Fruit fly (Drosophila melanogaster): ENCODE data around the gene Had1.

Gene Had1

DNA sequence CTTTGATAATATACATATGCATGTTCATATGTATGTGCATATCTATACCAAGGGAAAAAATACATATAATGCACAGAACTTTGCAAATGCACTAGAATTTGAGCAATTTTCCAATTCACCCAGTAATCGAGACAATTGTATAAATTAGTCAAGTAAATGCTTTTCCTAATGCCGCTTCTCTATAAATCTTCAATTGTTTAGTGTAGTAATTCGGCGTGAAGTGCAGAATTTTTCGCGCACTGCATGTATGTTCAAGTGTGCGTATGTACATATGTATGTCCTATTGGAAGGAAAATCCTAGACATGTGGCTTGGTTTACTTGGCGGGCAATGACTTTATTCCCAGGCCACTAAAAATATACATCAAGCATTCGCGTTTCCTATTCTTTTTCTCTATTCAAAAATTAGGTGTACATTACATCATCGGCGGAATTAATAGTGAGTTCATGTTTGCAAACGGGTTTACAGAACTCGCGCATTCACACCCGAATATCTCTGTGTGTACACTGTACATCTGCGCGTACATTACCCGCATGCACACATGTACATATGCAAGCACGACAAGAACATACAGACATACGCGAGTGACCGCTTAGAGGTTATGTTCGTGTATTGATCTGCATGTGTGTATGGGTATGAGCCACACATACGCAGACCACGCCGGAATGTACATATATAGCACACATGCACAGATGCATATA lies 10.5 kb upstream of the Had1 start:
- TF ChIP-seq noc (tag; optimal IDR thresholded peaks at IDR 0.05): peak; percentile 8

DNA sequence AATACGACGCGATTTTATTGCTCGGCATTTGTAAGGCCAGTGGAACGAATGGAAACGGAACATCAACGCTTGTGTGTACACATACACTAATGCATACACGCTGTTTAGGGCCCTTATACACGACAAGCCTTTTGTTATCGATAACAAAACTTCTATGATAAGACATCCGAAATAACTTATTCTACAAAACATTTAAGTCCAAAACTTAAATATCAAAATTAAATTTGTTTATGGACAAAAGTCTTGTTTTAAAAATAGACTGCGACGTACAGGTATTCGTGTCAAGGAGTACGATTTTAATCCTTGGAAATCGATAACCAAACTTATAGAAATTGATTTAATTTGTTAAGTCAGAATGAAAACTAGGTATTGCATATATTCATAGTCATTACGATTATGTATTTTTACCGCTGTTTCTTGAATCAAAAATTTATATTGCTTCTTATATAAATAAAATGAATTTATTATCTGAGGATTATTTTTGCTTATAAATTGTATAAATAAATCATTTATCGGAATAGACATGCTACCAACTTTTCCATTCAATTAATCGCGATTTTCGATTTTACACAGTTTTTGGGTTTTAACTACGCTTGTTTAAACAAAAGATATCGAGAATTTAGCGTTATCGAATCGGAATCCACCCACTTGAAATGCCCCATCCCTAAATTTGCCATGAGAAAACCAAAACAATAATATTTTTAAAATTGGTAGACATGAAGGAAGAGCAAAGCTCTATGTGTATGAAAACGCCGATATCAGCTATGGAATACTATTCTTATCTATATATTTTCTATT lies 4.8 kb upstream of the Had1 start, which contains the start of the genes CG9915 and SWIP:
Gene CG9915 (minus strand): TSS at position 61 of the 798 bp plus-strand sequence.
Gene SWIP (plus strand): TSS at position 632 of the 798 bp plus-strand sequence.
- no peak for TF ChIP-seq noc (tag; optimal IDR thresholded peaks at IDR 0.05)

DNA sequence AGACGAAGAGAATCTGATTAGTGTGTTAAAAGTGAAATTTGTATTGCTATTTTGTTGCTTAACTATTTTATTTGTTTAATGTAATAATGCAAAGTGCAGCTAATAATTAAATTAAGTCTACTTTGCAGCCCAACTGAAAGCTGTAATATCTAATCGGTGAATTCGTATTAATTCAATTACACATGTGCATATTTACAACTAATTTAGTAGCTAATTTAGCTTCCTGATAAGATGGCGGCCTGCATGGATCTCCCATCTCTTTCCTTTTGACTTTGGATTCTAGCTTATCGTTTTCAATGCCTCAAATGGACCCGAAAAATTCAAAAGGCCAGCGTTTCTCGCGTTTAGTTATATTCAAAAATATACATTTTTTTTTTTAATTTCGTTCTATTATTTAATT lies 1.3 kb upstream of the Had1 start:
- no peak for TF ChIP-seq noc (tag; optimal IDR thresholded peaks at IDR 0.05)

DNA sequence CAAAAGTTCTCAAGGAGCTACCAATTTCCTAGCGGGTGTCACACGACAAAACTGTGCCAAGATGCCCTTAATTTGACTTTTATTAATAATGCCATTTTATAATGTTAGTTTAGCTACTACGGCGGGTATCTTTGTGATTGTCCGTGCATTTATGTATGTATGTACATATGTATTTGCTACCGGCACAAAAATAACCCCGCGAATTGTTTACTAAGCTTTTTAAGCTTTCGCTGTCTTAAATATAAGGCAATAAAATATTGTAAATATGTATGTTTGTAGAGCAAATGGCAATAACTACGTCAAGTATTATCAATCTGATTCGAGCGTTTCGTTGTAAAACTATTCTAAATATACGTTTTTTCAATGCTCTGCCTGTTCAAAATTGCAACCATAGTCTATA lies 486 bp upstream of the Had1 start:
- TF ChIP-seq noc (tag; optimal IDR thresholded peaks at IDR 0.05): no peak

DNA sequence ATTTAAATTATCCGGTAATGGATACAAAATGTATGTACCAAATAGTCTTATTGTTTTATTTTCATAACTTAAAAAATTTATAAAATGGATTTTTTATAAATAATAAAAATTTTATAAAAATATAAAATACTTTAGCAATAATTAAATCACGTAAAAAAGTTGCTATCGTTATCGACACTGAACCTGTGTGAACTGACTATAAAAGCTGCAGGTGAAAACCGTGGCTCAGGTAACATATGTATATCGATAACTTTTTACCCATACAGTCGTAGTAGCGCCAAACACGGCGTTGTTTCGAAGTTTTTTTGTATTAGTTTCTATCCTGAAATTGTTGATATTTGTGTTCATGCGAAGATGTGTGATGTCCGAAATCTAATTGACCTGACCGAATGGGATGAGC lies 4.8 kb downstream of the Had1 start, which contains the start of gene CG3679:
Gene CG3679 (plus strand): TSS at position 235 of the 400 bp plus-strand sequence.
- no peak for TF ChIP-seq noc (tag; optimal IDR thresholded peaks at IDR 0.05)

DNA sequence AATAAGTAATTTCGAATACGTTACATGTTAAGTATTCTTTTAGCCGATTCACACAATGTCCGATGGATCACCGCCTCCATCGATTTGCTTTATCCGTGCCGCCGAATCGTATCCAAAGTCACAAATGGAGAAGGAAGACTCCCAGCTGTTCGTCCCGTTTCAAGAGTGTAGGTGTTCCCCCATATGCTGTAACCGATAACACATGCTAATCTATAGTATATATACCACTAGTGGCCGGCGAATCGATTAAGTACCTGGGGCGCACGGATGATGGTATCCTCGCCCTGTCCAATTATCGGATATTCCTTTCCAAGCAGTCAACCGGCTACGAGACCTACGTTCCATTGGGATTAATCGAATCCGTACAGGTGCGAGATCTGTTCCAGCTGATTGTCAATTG lies 10.8 kb downstream of the Had1 start, which contains the start of gene ERp44:
Gene ERp44 (minus strand): TSS at position 101 of the 400 bp plus-strand sequence.
- TF ChIP-seq noc (tag; optimal IDR thresholded peaks at IDR 0.05): no peak

DNA sequence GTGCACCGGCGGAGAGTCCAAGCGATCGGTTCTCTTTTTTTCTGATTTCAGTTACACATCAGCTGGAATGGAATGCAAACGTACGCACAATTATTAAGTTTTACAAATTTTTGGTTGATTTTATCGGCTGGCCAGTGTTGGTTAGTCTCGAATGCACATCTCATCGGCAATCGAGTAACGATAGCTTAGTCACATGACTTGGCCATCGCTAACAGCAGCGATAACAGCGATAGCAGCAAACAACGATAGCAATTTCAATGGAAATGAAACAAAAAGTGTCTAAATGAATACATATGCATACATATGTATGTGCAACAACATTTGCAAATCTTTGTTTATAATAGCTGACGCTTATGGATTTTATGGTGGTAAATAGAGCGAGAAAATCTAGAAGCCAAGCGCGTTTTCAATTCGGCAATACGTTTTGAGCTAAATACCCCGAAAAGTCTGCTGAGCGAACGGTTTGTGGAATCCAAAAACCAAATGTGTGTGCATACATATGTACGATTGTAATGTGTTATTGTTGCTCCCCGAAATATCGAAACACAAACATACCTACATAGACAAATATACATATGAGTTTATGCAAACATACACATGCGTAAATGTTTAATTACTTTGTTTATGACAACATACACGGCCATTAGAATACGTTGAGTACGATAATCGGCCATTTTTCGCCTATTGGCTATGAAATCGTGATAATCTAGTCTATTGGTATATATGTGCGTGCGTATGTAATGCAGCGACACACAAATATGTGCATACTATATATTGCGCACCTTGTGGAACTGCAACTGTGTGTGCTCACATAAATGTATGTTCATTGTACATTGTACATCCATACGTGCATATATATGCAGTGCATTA lies 11.8 kb downstream of the Had1 start, which contains the start of gene CG3632:
Gene CG3632 (plus strand): TSS at position 249 of the 870 bp plus-strand sequence.
- TF ChIP-seq noc (tag; optimal IDR thresholded peaks at IDR 0.05): no peak

DNA sequence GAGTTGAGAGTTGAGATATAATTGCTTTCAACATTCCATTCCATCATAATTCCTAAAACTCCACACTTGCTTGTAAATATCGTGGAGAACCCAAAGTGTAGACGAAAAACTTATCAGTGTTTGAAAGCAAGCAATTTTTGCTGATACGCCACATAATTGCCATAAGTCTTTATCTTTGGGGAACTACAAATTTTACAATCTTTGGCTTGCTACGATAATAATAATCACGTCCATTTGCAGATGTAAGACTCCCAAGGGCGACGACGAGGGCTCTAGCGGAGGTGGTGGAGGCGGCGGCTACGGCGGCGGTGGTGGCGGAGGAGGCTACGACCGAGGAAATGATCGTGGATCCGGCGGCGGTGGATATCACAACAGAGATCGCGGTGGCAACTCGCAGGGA lies 15.8 kb downstream of the Had1 start:
- TF ChIP-seq noc (tag; optimal IDR thresholded peaks at IDR 0.05): no peak

DNA sequence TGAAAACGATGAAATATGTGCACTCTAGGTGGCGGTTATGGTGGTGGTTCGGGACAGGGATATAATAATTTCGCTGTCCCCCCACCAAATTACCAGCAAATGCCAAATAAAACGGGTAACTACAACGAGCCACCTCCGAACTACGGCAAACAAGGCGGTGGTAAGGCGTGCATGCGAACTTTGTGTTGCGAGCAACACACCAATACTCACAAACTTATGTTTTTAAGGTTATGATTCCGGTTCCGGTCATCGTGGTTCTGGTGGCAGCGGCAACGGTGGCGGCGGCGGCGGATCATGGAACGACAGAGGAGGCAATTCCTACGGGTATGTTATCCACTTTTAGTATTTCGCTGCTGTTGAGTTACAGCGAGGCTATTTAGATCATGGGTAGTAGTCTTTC lies 19.5 kb downstream of the Had1 start:
- TF ChIP-seq noc (tag; optimal IDR thresholded peaks at IDR 0.05): no peak

DNA sequence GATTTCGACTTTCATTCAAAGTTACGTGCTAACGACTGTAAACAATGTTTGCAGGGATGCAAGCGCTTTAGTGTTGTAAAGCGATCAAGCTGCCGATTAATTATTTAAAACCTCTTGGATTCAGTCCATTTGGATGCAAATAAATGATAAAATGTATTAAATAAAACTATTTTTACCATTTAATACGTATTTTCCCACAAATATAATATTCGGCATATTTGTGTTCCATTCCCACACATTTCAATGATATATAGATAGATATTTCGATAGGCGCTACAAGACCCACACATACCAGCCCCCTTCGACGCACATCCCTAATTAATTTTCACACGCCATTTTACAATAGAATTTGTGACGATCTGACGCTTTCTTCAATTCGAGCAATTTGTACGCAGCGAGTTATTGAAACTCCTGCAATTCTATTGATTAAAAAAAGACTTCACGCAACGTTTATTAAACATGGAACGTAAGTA lies 19.9 kb downstream of the Had1 start, which contains the start of the genes CG32576 and caz:
Gene CG32576 (minus strand): TSS at position 42 of the 473 bp plus-strand sequence.
Gene caz (plus strand): TSS at position 319 of the 473 bp plus-strand sequence.
- TF ChIP-seq noc (tag; optimal IDR thresholded peaks at IDR 0.05): peak; percentile 28

DNA sequence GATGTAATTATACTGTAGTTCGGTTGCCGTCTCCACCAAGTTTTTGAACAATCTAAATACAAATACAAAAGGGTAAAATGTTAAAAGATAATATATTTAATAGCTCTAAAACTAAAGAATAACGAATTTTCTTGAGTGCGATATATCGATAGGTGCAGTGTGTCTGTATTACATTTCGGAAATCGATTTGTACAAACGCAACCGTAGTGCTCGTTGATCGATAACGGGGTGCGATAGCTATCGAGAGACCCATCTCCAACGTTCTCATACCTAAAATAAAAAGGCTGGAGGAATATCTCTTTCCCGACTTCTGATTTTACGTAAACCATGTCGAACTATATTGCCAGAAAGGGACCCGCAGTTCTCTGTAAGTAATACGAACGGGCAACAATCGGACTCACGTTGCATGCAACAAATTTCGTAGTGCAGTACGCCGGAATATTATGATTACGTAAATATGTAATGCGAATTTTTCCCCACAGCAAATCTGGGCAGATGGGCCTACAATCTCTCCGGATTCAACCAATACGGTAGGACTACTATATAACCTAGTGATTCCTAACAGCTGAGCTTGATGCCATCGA lies 22.3 kb downstream of the Had1 start, which contains the start of gene UQCR-14:
Gene UQCR-14 (plus strand): TSS at position 206 of the 584 bp plus-strand sequence.
- TF ChIP-seq noc (tag; optimal IDR thresholded peaks at IDR 0.05): peak; percentile 19

DNA sequence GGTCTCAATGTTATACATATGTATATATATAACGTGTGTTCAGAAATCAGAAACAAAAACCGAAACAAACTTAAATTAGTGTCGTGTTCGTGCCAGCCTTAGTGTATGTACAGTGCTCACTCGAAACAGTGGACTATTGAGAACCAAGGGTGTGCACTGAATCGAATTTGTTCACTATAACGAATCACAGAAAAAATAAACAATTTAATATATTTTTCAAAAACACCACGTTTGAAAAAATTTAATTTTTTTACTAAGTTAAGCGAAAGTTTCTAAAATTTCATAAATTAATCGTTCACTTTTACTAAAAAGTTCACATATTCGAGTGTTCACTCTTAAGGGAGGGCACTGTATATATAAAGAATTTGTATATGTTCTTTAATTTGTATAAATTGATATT lies 23.3 kb downstream of the Had1 start:
- peak; percentile 51 for TF ChIP-seq noc (tag; optimal IDR thresholded peaks at IDR 0.05)

DNA sequence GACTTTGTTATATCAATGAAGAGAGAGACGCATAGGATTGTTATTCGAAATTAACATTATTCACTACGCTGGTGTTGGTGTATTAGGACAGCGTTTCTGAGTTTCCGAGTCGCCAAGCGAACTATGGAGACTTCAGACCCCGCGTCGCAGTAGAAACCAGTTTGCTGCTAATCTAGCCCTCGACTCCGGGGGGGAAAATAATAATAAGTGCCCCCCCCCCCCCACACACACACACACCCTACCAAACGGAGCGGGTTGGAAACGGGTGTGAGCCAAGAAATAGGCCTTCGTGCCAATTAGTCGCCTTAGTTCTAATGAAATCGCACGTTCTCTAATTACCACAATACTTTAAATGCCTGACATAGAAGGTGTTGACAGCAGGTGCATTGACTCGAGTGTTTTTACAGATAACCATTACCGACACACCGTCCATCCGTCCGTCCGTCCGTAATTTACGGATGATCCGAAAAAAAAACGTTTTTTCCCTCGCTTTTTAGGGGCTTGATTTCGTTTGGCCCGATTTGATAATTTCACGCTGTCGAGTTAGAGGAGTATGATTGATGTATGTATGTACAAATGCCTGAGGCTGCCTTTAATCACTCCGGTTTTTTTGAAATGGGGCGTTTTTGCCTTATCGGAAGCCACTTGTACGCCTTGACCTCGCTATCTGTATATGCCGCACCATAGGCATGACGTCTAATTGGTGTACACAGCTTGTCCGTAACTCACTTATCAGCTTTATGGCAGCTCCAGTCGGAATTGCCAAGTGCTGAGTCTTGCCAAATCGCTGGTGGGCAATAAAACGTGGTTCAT lies 26.5 kb downstream of the Had1 start:
- TF ChIP-seq noc (tag; optimal IDR thresholded peaks at IDR 0.05): peak; percentile 54

DNA sequence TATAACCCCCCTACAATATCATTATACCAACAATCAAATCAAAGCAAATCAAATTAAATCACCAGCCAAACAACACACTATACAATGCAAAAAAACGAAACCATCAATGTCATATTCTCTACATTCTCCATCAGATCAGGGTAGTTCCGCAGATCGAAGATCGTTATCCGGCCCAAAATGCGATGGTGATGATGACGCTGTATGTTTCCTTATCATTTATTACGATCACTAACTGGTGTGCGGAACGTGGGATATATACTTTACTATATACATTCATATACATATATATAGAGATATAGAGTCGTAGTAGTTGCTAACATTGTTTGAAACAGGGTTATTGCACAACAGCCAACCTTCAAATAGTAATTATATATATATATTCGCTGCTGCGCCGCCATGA lies 27.2 kb downstream of the Had1 start:
- TF ChIP-seq noc (tag; optimal IDR thresholded peaks at IDR 0.05): no peak

Measured in whole organism, larva.